Fruit fly (Drosophila melanogaster): ENCODE measurements around the gene ry.

DNA sequence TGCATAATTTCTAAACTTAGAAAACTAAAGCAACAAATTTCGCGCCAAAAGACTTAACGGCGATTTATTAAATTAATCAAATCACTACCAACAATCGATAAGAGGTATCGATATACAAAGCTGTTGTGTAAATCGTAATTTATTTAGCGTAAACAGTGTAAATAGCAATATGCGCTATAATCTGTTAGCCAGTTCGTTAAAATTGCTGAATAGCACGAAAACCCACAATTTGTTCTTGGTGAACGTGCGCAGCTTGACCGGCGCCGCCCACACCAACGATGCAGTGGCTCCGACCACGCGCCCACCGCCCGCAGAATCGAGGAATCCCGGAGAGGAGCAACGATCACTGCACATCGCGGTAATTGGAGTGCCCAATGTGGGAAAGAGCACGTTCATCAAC lies 36.8 kb upstream of the ry start, which contains the start of gene CG7488:
- TF ChIP-seq usp (GFP tag; optimal IDR thresholded peaks at IDR 0.05) (no peak), EcR (GFP tag; optimal IDR thresholded peaks at IDR 0.05) (no peak), CG8478 (optimal IDR thresholded peaks at IDR 0.05) (no peak)

All from whole organism.